Fruit fly (Drosophila melanogaster) whole organism, embryonic: Measurements from ENCODE around the gene CG6409.

Experiments used
- Bdp1 ChIP-seq: fragments of 200-800 bp; sonication (Bioruptor generic); optimal IDR thresholded peaks from 3 replicates; lab custom pipeline; 2016; ENCODE audit warnings: missing biosample characterization, missing genetic modification characterization
- CG10147 ChIP-seq: fragments of 200-800 bp; sonication (Bioruptor generic); optimal IDR thresholded peaks from 2 replicates; lab custom pipeline; 2019; ENCODE audit warnings: missing biosample characterization, mild to moderate bottlenecking, missing genetic modification characterization, moderate library complexity
- CG11456 ChIP-seq: fragments of 200-800 bp; sonication (Bioruptor generic); IDR thresholded peaks from 3 replicates; pipeline ENCODE4 v1.3.6; 2022; ENCODE audit warnings: missing biosample characterization, missing genetic modification characterization
- CG13287 ChIP-seq: fragments of 200-800 bp; sonication (Bioruptor generic); IDR thresholded peaks from 2 replicates; pipeline ENCODE4 v1.3.6; 2022; ENCODE audit warnings: missing biosample characterization, missing genetic modification characterization; ENCODE audit not compliant: partially characterized antibody
- CG13296 ChIP-seq: fragments of 200-800 bp; sonication (Bioruptor generic); optimal IDR thresholded peaks from 3 replicates; lab custom pipeline; 2018; ENCODE audit warnings: missing biosample characterization, mild to moderate bottlenecking, missing genetic modification characterization
- CG13624 ChIP-seq: fragments of 200-800 bp; sonication (Bioruptor generic); optimal IDR thresholded peaks from 2 replicates; lab custom pipeline; 2016; ENCODE audit warnings: missing biosample characterization, missing genetic modification characterization
- CG2199 ChIP-seq: fragments of 200-800 bp; sonication (Bioruptor generic); IDR thresholded peaks from 3 replicates; pipeline ENCODE4 v1.3.6; 2022; ENCODE audit warnings: missing biosample characterization, missing genetic modification characterization
- CG30403 ChIP-seq: fragments of 200-800 bp; sonication (Bioruptor generic); optimal IDR thresholded peaks from 3 replicates; lab custom pipeline; 2016; ENCODE audit warnings: missing biosample characterization, missing genetic modification characterization
- CG34422 ChIP-seq: fragments of 200-800 bp; sonication (Bioruptor generic); IDR thresholded peaks from 3 replicates; pipeline ENCODE4 v1.3.6; 2022; ENCODE audit warnings: missing biosample characterization, missing genetic modification characterization
- CG3726 ChIP-seq: fragments of 200-800 bp; sonication (Bioruptor generic); IDR thresholded peaks from 3 replicates; pipeline ENCODE4, ENCODE4 v1.3.6; 2022; ENCODE audit warnings: missing biosample characterization, missing genetic modification characterization
- CG4404 ChIP-seq: fragments of 200-800 bp; sonication (Bioruptor generic); IDR thresholded peaks from 2 replicates; pipeline ENCODE4 v1.3.6; 2022; ENCODE audit warnings: missing biosample characterization, missing genetic modification characterization
- CG9932 ChIP-seq: fragments of 200-800 bp; sonication (Bioruptor generic); IDR thresholded peaks from 2 replicates; pipeline ENCODE4 v1.3.6; 2022; ENCODE audit warnings: missing biosample characterization, missing genetic modification characterization
- CoRest ChIP-seq: fragments of 200-800 bp; sonication (Bioruptor generic); optimal IDR thresholded peaks from 3 replicates; lab custom pipeline; 2018; ENCODE audit warnings: missing biosample characterization, mild to moderate bottlenecking, missing genetic modification characterization, moderate library complexity
- Dp ChIP-seq: fragments of 200-800 bp; sonication (Bioruptor generic); optimal IDR thresholded peaks from 2 replicates; lab custom pipeline; 2018; ENCODE audit warnings: missing biosample characterization, mild to moderate bottlenecking, missing genetic modification characterization, moderate library complexity
- E2f2 ChIP-seq: fragments of 200-800 bp; sonication (Bioruptor generic); IDR thresholded peaks from 2 replicates; pipeline ENCODE4 v1.3.6; 2022; ENCODE audit warnings: missing biosample characterization, missing genetic modification characterization
- Ets65A ChIP-seq: fragments of 200-800 bp; sonication (Bioruptor generic); peaks from one replicate; lab custom pipeline; 2016; ENCODE audit warnings: missing biosample characterization, missing genetic modification characterization
- Mad ChIP-seq: fragments of 200-800 bp; sonication (Bioruptor generic); optimal IDR thresholded peaks from 2 replicates; lab custom pipeline; 2016; ENCODE audit warnings: missing biosample characterization, missing genetic modification characterization
- Med ChIP-seq: fragments of 200-800 bp; sonication (Bioruptor generic); peaks from one replicate; lab custom pipeline; 2016; ENCODE audit warnings: missing biosample characterization, missing genetic modification characterization, mild to moderate bottlenecking, inconsistent platforms, moderate library complexity
- Myb ChIP-seq: fragments of 200-800 bp; sonication (Bioruptor generic); optimal IDR thresholded peaks from 2 replicates; lab custom pipeline; 2016; ENCODE audit warnings: missing biosample characterization, missing genetic modification characterization
- Ptx1 ChIP-seq: fragments of 200-800 bp; sonication (Bioruptor generic); IDR thresholded peaks from 2 replicates; pipeline ENCODE4 v1.3.6; 2022; ENCODE audit warnings: missing biosample characterization, missing genetic modification characterization
- Scr ChIP-seq: fragments of 200-800 bp; sonication (Bioruptor generic); IDR thresholded peaks from 2 replicates; pipeline ENCODE4 v1.3.6; 2022; ENCODE audit warnings: missing biosample characterization, missing genetic modification characterization; ENCODE audit not compliant: partially characterized antibody
- Xrp1 ChIP-seq: fragments of 200-800 bp; sonication (Bioruptor generic); IDR thresholded peaks from 2 replicates; pipeline ENCODE4 v1.3.6; 2022; ENCODE audit warnings: missing biosample characterization, missing genetic modification characterization
- YL-1 ChIP-seq: fragments of 200-800 bp; sonication (Bioruptor generic); optimal IDR thresholded peaks from 3 replicates; lab custom pipeline; 2017; ENCODE audit warnings: missing biosample characterization, mild to moderate bottlenecking, missing genetic modification characterization
- ase ChIP-seq: fragments of 200-800 bp; sonication (Bioruptor generic); IDR thresholded peaks from 3 replicates; pipeline ENCODE4 v1.3.6; 2022; ENCODE audit warnings: missing biosample characterization, missing genetic modification characterization
- ato ChIP-seq: fragments of 200-800 bp; sonication (Bioruptor generic); IDR thresholded peaks from 2 replicates; pipeline ENCODE4 v1.3.6; 2022; ENCODE audit warnings: missing biosample characterization, missing genetic modification characterization; ENCODE audit not compliant: partially characterized antibody
- bbx ChIP-seq: fragments of 200-800 bp; sonication (Bioruptor generic); IDR thresholded peaks from 2 replicates; pipeline ENCODE4 v1.3.6; 2022; ENCODE audit warnings: missing biosample characterization, missing genetic modification characterization; ENCODE audit not compliant: partially characterized antibody
- bsh ChIP-seq, 2 experiments: fragments of 200-800 bp; sonication (Bioruptor generic); optimal IDR thresholded peaks; 2 replicates each; lab custom pipeline; 2017 to 2018; ENCODE audit warnings: mild to moderate bottlenecking in 2 of 2, missing biosample characterization in 2 of 2, missing genetic modification characterization in 2 of 2, moderate library complexity in 1 of 2
- caup ChIP-seq: fragments of 200-800 bp; sonication (Bioruptor generic); optimal IDR thresholded peaks from 3 replicates; lab custom pipeline; 2017; ENCODE audit warnings: missing biosample characterization, mild to moderate bottlenecking, missing genetic modification characterization, moderate library complexity; ENCODE audit not compliant: severe bottlenecking
- corto ChIP-seq: fragments of 200-800 bp; sonication (Bioruptor generic); optimal IDR thresholded peaks from 2 replicates; lab custom pipeline; 2016; ENCODE audit warnings: missing biosample characterization, mild to moderate bottlenecking, missing genetic modification characterization, moderate library complexity
- crol ChIP-seq: fragments of 200-800 bp; sonication (Bioruptor generic); IDR thresholded peaks from 2 replicates; pipeline ENCODE4 v1.3.6; 2022; ENCODE audit warnings: missing biosample characterization, missing genetic modification characterization
- fd96Cb ChIP-seq: fragments of 200-800 bp; sonication (Bioruptor generic); optimal IDR thresholded peaks from 2 replicates; lab custom pipeline; 2018; ENCODE audit warnings: missing biosample characterization, mild to moderate bottlenecking, missing genetic modification characterization, moderate library complexity
- ftz-f1 ChIP-seq: fragments of 200-800 bp; sonication (Bioruptor generic); optimal IDR thresholded peaks from 2 replicates; lab custom pipeline; 2016; ENCODE audit warnings: missing biosample characterization, missing genetic modification characterization
- lbe ChIP-seq: fragments of 200-800 bp; sonication (Bioruptor generic); optimal IDR thresholded peaks from 2 replicates; lab custom pipeline; 2016; ENCODE audit warnings: missing biosample characterization, mild to moderate bottlenecking, missing genetic modification characterization
- lov ChIP-seq, 2 experiments: fragments of 200-800 bp in 1 of 2; fragments of >200 bp in 1 of 2; sonication (Bioruptor generic) in 1 of 2; IDR thresholded peaks in 1 of 2; optimal IDR thresholded peaks in 1 of 2; 2 replicates in 1 of 2; 3 replicates in 1 of 2; pipeline versions ENCODE4 v1.3.6 to Lab custom; 2017 to 2022; ENCODE audit warnings: missing biosample characterization in 1 of 2, missing genetic modification characterization in 1 of 2
- mam ChIP-seq: fragments of 200-800 bp; sonication (Bioruptor generic); optimal IDR thresholded peaks from 3 replicates; lab custom pipeline; 2016; ENCODE audit warnings: missing biosample characterization, missing genetic modification characterization
- nom ChIP-seq: fragments of 200-800 bp; sonication (Bioruptor generic); optimal IDR thresholded peaks from 2 replicates; lab custom pipeline; 2017; ENCODE audit warnings: missing biosample characterization, missing genetic modification characterization, mild to moderate bottlenecking, moderate library complexity, missing genetic modification reagents
- oc ChIP-seq: fragments of 200-800 bp; sonication (Bioruptor generic); optimal IDR thresholded peaks from 2 replicates; lab custom pipeline; 2018; ENCODE audit warnings: missing biosample characterization, mild to moderate bottlenecking, missing genetic modification characterization, moderate library complexity
- odd ChIP-seq: fragments of 200-800 bp; sonication (Bioruptor generic); optimal IDR thresholded peaks from 2 replicates; lab custom pipeline; 2017; ENCODE audit warnings: missing biosample characterization, mild to moderate bottlenecking, missing genetic modification characterization
- otp ChIP-seq: fragments of 200-800 bp; sonication (Bioruptor generic); IDR thresholded peaks from 3 replicates; pipeline ENCODE4, ENCODE4 v1.3.6; 2022; ENCODE audit warnings: missing biosample characterization, missing genetic modification characterization
- pros ChIP-seq: fragments of 200-800 bp; sonication (Bioruptor generic); optimal IDR thresholded peaks from 3 replicates; lab custom pipeline; 2019; ENCODE audit warnings: missing biosample characterization, mild to moderate bottlenecking, missing genetic modification characterization, moderate library complexity
- psq ChIP-seq: fragments of 200-800 bp; sonication (Bioruptor generic); optimal IDR thresholded peaks from 2 replicates; lab custom pipeline; 2017; ENCODE audit warnings: missing biosample characterization, missing genetic modification characterization
- sens-2 ChIP-seq: fragments of 200-800 bp; sonication (Bioruptor generic); IDR thresholded peaks from 2 replicates; pipeline ENCODE4 v1.3.6; 2022; ENCODE audit warnings: missing biosample characterization, missing genetic modification characterization
- sna ChIP-seq: fragments of 200-800 bp; sonication (Bioruptor generic); IDR thresholded peaks from 2 replicates; pipeline ENCODE4 v1.3.6; 2022; ENCODE audit warnings: missing biosample characterization, missing genetic modification characterization; ENCODE audit not compliant: partially characterized antibody
- tna ChIP-seq: fragments of 200-800 bp; sonication (Bioruptor generic); IDR thresholded peaks from 2 replicates; pipeline ENCODE4 v1.3.6; 2022; ENCODE audit warnings: missing biosample characterization, missing genetic modification characterization; ENCODE audit not compliant: partially characterized antibody
- ttk ChIP-seq: fragments of 200-800 bp; sonication (Bioruptor generic); IDR thresholded peaks from 2 replicates; pipeline ENCODE4 v2.1.2; 2022; ENCODE audit warnings: missing biosample characterization, missing genetic modification characterization
- vvl ChIP-seq: fragments of 200-800 bp; sonication (Bioruptor generic); IDR thresholded peaks from 2 replicates; pipeline ENCODE4 v1.3.6; 2022; ENCODE audit warnings: missing biosample characterization, missing genetic modification characterization
- wek ChIP-seq: fragments of 200-800 bp; sonication (Bioruptor generic); optimal IDR thresholded peaks from 3 replicates; lab custom pipeline; 2018; ENCODE audit warnings: missing biosample characterization, mild to moderate bottlenecking, missing genetic modification characterization, moderate library complexity

CG6409 gene

DNA sequence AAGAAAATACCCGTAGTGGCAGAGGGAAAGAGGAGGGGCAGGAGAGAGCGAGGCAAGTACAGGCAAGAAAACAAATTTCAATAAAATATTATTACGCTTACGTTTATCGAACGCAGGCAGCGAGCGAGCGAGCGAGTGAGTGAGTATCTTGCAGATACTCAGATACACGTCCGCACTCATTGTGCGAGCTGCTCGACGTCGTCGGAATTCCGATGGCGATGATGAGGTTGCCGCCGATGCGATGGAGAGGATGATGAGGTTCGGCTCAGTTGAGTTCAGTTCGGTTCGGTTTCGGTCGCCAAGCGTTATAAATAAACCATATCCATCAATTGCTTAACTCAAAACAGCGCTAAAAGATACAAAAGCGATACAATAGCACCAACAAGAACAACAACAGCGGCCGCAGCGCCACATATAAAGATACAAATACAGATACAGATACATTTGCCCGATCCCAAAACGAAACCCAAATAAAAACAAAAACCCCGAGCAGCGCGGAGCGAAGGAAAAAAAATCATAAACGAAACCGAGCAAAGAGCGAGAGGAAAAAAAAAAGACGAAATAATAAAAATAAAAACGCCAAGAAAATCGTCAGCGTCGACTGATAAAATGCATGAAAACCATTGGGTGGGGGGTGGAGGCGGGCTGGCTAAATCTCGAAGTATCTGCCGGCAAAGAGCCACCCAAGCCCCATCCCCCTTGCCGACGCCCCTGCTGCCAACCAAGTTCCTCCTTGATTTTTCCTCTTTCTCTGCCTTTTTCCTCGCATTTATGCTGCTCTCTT lies 29.6 kb downstream of the CG6409 start (continued):
- TF ChIP-seq pros (GFP tag; lab: Kevin White, UChicago) (peak; percentile 61), CG13296 (GFP tag; lab: Kevin White, UChicago) (peak; percentile 20), fd96Cb (tag; lab: Kevin White, UChicago) (no peak), odd (GFP tag; lab: Kevin White, UChicago) (no peak), mam (GFP tag; lab: Kevin White, UChicago) (peak; percentile 20), corto (peak; percentile 57), CG3726 (GFP tag; lab: Robert Waterston, UW) (no peak), Scr (GFP tag; lab: Robert Waterston, UW) (peak; percentile 26; the same call in 1 of the 2 replicates), Myb (GFP tag; lab: Kevin White, UChicago) (no peak), CG13287 (GFP tag; lab: Robert Waterston, UW) (no peak; the same call in 1 of the 2 replicates), CG34422 (GFP tag; lab: Robert Waterston, UW) (peak; percentile 25; the same call in 1 of the 3 replicates), bbx (GFP tag; lab: Robert Waterston, UW) (no peak), bsh (GFP tag; optimal IDR thresholded peaks at IDR 0.05; lab: Kevin White, UChicago) (peak in 1 of 2 experiments; percentile 99), CG13624 (GFP tag; lab: Kevin White, UChicago) (no peak), CG4404 (GFP tag; lab: Robert Waterston, UW) (no peak; the same call in 1 of the 2 replicates), CG2199 (GFP tag; lab: Robert Waterston, UW) (peak; percentile 89), psq (GFP tag; lab: Kevin White, UChicago) (peak; percentile 40), ase (no peak), CG9932 (GFP tag; lab: Robert Waterston, UW) (no peak), CG10147 (GFP tag; lab: Kevin White, UChicago) (no peak), Xrp1 (GFP tag; lab: Robert Waterston, UW) (peak; percentile 52), Ets65A (GFP tag; lab: Kevin White, UChicago) (peak; percentile 1), CG11456 (GFP tag; lab: Robert Waterston, UW) (no peak; the same call in 2 of the 3 replicates), CG30403 (GFP tag; lab: Kevin White, UChicago) (peak; percentile 18), YL-1 (GFP tag; lab: Kevin White, UChicago) (no peak), otp (GFP tag; lab: Robert Waterston, UW) (no peak), ato (no peak), CoRest (tag; lab: Kevin White, UChicago) (peak; percentile 23), sna (GFP tag; lab: Robert Waterston, UW) (peak; percentile 41; the same call in 1 of the 2 replicates), lbe (GFP tag; lab: Kevin White, UChicago) (peak; percentile 83), lov (optimal IDR thresholded peaks at IDR 0.05; lab: Kevin White, UChicago) (no peak), lov (GFP tag; IDR thresholded peaks at IDR 0.05; lab: Robert Waterston, UW) (no peak), sens-2 (0 out of 2 replicates have a peak, but pooled peaks have one; percentile 4), crol (GFP tag; lab: Robert Waterston, UW) (peak; percentile 74), oc (tag; lab: Kevin White, UChicago) (peak; percentile 10), Med (GFP tag; lab: Kevin White, UChicago) (peak; percentile 62), ftz-f1 (GFP tag; lab: Kevin White, UChicago) (no peak), Mad (no peak), caup (no peak), vvl (GFP tag; lab: Robert Waterston, UW) (peak; percentile 60; the same call in 1 of the 2 replicates), Ptx1 (GFP tag; lab: Robert Waterston, UW) (no peak), E2f2 (GFP tag; lab: Robert Waterston, UW) (no peak; the same call in 1 of the 2 replicates), Bdp1 (GFP tag; lab: Kevin White, UChicago) (no peak), nom (peak; percentile 99), Dp (GFP tag; lab: Kevin White, UChicago) (no peak), tna (GFP tag; lab: Robert Waterston, UW) (peak; percentile 6; the same call in 1 of the 2 replicates), ttk (GFP tag; lab: Robert Waterston, UW) (0 out of 2 replicates have a peak, but pooled peaks have one; percentile 27), wek (no peak)
- TF ChIP-seq, all 482 proteins: peak for 91
